Fruit fly (Drosophila melanogaster): ENCODE measurements around the gene CG43102.

Gene CG43102

dm6 chr3R:17810951-17811706, 16.8 kb upstream of the CG43102 start, which contains the start of the genes Alg1 and tinc (continued):
- TF ChIP-seq da (GFP tag; optimal IDR thresholded peaks at IDR 0.05): peak; percentile 1
- peak; percentile 5 for TF ChIP-seq cato (GFP tag; optimal IDR thresholded peaks at IDR 0.05; ENCODE audit: borderline replicate concordance)
- TF ChIP-seq CG8290 (GFP tag; optimal IDR thresholded peaks at IDR 0.05): no peak
- peak in 1 of 2 experiments; percentile 69 for TF ChIP-seq CG8290 (tag; optimal IDR thresholded peaks at IDR 0.05)
- peak; percentile 77 for TF ChIP-seq CG2712 (tag; optimal IDR thresholded peaks at IDR 0.05)
- TF ChIP-seq aop (GFP tag; IDR thresholded peaks at IDR 0.05): no peak
- peak; percentile 81 for TF ChIP-seq CG13894 (tag; optimal IDR thresholded peaks at IDR 0.05)
- TF ChIP-seq sisA (GFP tag; IDR thresholded peaks at IDR 0.05): no peak
- peak; percentile 23 for TF ChIP-seq Sry-δ (GFP tag; optimal IDR thresholded peaks at IDR 0.05)
- no peak for TF ChIP-seq CG8089 (GFP tag; optimal IDR thresholded peaks at IDR 0.05)
- TF ChIP-seq CG17912 (GFP tag; optimal IDR thresholded peaks at IDR 0.05): no peak
- peak; percentile 71 for TF ChIP-seq CG31441 (GFP tag; IDR thresholded peaks at IDR 0.05)
- peak; percentile 53; the same call in 1 of the 2 replicates for TF ChIP-seq MBD-R2 (GFP tag; IDR thresholded peaks at IDR 0.05)
- no peak for TF ChIP-seq CG4730 (GFP tag; IDR thresholded peaks at IDR 0.05)
- peak; percentile 4 for TF ChIP-seq CG5180 (GFP tag; optimal IDR thresholded peaks at IDR 0.05)
- peak; percentile 16 for TF ChIP-seq HHEX (GFP tag; optimal IDR thresholded peaks at IDR 0.05)
- peak; percentile 55 for TF ChIP-seq CG33557 (GFP tag; optimal IDR thresholded peaks at IDR 0.05)
- peak; percentile 79 for TF ChIP-seq CG11504 (tag; optimal IDR thresholded peaks at IDR 0.05)
- TF ChIP-seq CG16779 (GFP tag; IDR thresholded peaks at IDR 0.05): peak; percentile 51; the same call in 1 of the 2 replicates
- no peak for TF ChIP-seq gce (GFP tag; IDR thresholded peaks at IDR 0.05)
- peak; percentile 63 for TF ChIP-seq twi (tag; optimal IDR thresholded peaks at IDR 0.05)
- no peak for TF ChIP-seq TFAM (GFP tag; optimal IDR thresholded peaks at IDR 0.05)
- TF ChIP-seq Gsc (GFP tag; IDR thresholded peaks at IDR 0.05): no peak
- TF ChIP-seq CG4617 (GFP tag; optimal IDR thresholded peaks at IDR 0.05; ENCODE audit: borderline replicate concordance): peak; percentile 47
- TF ChIP-seq Abd-B (GFP tag; optimal IDR thresholded peaks at IDR 0.05): peak; percentile 8
- no peak for TF ChIP-seq CG5953 (GFP tag; IDR thresholded peaks at IDR 0.05)
- peak; percentile 42 for TF ChIP-seq Six4 (GFP tag; optimal IDR thresholded peaks at IDR 0.05)
- no peak for TF ChIP-seq mld (GFP tag; IDR thresholded peaks at IDR 0.05; ENCODE audit: partially characterized antibody)
- TF ChIP-seq cad (GFP tag; optimal IDR thresholded peaks at IDR 0.05): no peak
- TF ChIP-seq ftz-f1 (GFP tag; optimal IDR thresholded peaks at IDR 0.05): no peak
- TF ChIP-seq z (GFP tag; IDR thresholded peaks at IDR 0.05): peak; percentile 35; the same call in 1 of the 3 replicates
- TF ChIP-seq mam (GFP tag; optimal IDR thresholded peaks at IDR 0.05): peak; percentile 55
- TF ChIP-seq ems (GFP tag; optimal IDR thresholded peaks at IDR 0.05): peak; percentile 28
- TF ChIP-seq Ssrp (tag; optimal IDR thresholded peaks at IDR 0.05): peak; percentile 47
- peak; percentile 85 for TF ChIP-seq CG14710 (tag; optimal IDR thresholded peaks at IDR 0.05)
- TF ChIP-seq dimm (GFP tag; IDR thresholded peaks at IDR 0.05): no peak
- TF ChIP-seq CG3995 (GFP tag; optimal IDR thresholded peaks at IDR 0.05): peak; percentile 12
- TF ChIP-seq CG2678 (tag; optimal IDR thresholded peaks at IDR 0.05): peak; percentile 86
- TF ChIP-seq stwl (tag; optimal IDR thresholded peaks at IDR 0.05): peak; percentile 80
- peak; percentile 73 for TF ChIP-seq Sox102F (GFP tag; optimal IDR thresholded peaks at IDR 0.05)
- TF ChIP-seq E2f2 (GFP tag; IDR thresholded peaks at IDR 0.05): peak; percentile 80
- TF ChIP-seq CG2199 (GFP tag; IDR thresholded peaks at IDR 0.05): no peak
- peak in 1 of 2 experiments; percentile 62 for TF ChIP-seq chif (GFP tag; optimal IDR thresholded peaks at IDR 0.05)
- TF ChIP-seq CG3847 (GFP tag; IDR thresholded peaks at IDR 0.05): peak; percentile 69
- no peak for TF ChIP-seq salm (tag; optimal IDR thresholded peaks at IDR 0.05)
- TF ChIP-seq CG4360 (GFP tag; IDR thresholded peaks at IDR 0.05): 0 out of 2 replicates have a peak, but pooled peaks have one; percentile 23
- TF ChIP-seq BtbVII (GFP tag; optimal IDR thresholded peaks at IDR 0.05): no peak
- no peak for TF ChIP-seq Doc3 (GFP tag; IDR thresholded peaks at IDR 0.05; ENCODE audit: partially characterized antibody)
- TF ChIP-seq Tbp (GFP tag; optimal IDR thresholded peaks at IDR 0.05): no peak
- no peak for TF ChIP-seq CG10565 (GFP tag; optimal IDR thresholded peaks at IDR 0.05)

Data from whole organism, embryonic.